Fruit fly (Drosophila melanogaster) whole organism, embryonic: ENCODE measurements around the gene tral.

Experiments used
- CG10209 ChIP-seq: fragments of 200-800 bp; sonication (Bioruptor generic); optimal IDR thresholded peaks from 3 replicates; lab custom pipeline; 2017; ENCODE audit warnings: missing biosample characterization, mild to moderate bottlenecking, missing genetic modification characterization, missing genetic modification reagents
- CG1024 ChIP-seq: fragments of 200-800 bp; sonication (Bioruptor generic); IDR thresholded peaks from 2 replicates; pipeline ENCODE4 v1.3.6; 2022; ENCODE audit warnings: missing biosample characterization, missing genetic modification characterization
- CG11247 ChIP-seq: fragments of 200-800 bp; sonication (Bioruptor generic); IDR thresholded peaks from 2 replicates; pipeline ENCODE4 v1.3.6; 2022; ENCODE audit warnings: missing biosample characterization, missing genetic modification characterization
- CG12104 ChIP-seq: fragments of 200-800 bp; sonication (Bioruptor generic); optimal IDR thresholded peaks from 3 replicates; lab custom pipeline; 2016; ENCODE audit warnings: missing biosample characterization, missing genetic modification characterization
- CG12299 ChIP-seq: fragments of 200-800 bp; sonication (Bioruptor generic); optimal IDR thresholded peaks from 2 replicates; lab custom pipeline; 2018; ENCODE audit warnings: missing biosample characterization, mild to moderate bottlenecking, missing genetic modification characterization
- CG12659 ChIP-seq: fragments of 200-800 bp; sonication (Bioruptor generic); optimal IDR thresholded peaks from 3 replicates; lab custom pipeline; 2017; ENCODE audit warnings: mild to moderate bottlenecking, missing biosample characterization, missing genetic modification reagents, missing genetic modification characterization
- CG13624 ChIP-seq: fragments of 200-800 bp; sonication (Bioruptor generic); optimal IDR thresholded peaks from 2 replicates; lab custom pipeline; 2016; ENCODE audit warnings: missing biosample characterization, missing genetic modification characterization
- CG14050 ChIP-seq: fragments of 200-800 bp; sonication (Bioruptor generic); IDR thresholded peaks from 3 replicates; pipeline ENCODE4 v1.3.6; 2022; ENCODE audit warnings: missing biosample characterization, missing genetic modification characterization
- CG15601 ChIP-seq: fragments of 200-800 bp; sonication (Bioruptor generic); optimal IDR thresholded peaks from 3 replicates; lab custom pipeline; 2019; ENCODE audit warnings: missing biosample characterization, mild to moderate bottlenecking, missing genetic modification characterization, moderate library complexity
- CG2678 ChIP-seq: fragments of 200-800 bp; sonication (Bioruptor generic); optimal IDR thresholded peaks from 3 replicates; lab custom pipeline; 2019; ENCODE audit warnings: missing biosample characterization, mild to moderate bottlenecking, missing genetic modification characterization, moderate library complexity
- CG4617 ChIP-seq: fragments of 200-800 bp; sonication (Bioruptor generic); optimal IDR thresholded peaks from 3 replicates; lab custom pipeline; 2016; ENCODE audit warnings: missing biosample characterization, missing genetic modification characterization, borderline replicate concordance
- CG4707 ChIP-seq: fragments of 200-800 bp; sonication (Bioruptor generic); optimal IDR thresholded peaks from 2 replicates; lab custom pipeline; 2018; ENCODE audit warnings: missing biosample characterization, mild to moderate bottlenecking, missing genetic modification characterization, moderate library complexity
- CG5953 ChIP-seq: fragments of 200-800 bp; sonication (Bioruptor generic); IDR thresholded peaks from 2 replicates; pipeline ENCODE4 v1.3.6; 2022; ENCODE audit warnings: missing biosample characterization, missing genetic modification characterization
- CG6175 ChIP-seq: fragments of 200-800 bp; sonication (Bioruptor generic); IDR thresholded peaks from 3 replicates; pipeline ENCODE4 v1.3.6; 2022; ENCODE audit warnings: missing biosample characterization, missing genetic modification characterization
- CG6854 ChIP-seq: fragments of 200-800 bp; sonication (Bioruptor generic); optimal IDR thresholded peaks from 3 replicates; lab custom pipeline; 2017; ENCODE audit warnings: missing biosample characterization, mild to moderate bottlenecking, missing genetic modification characterization
- CG9215 ChIP-seq: fragments of 200-800 bp; sonication (Bioruptor generic); IDR thresholded peaks from 2 replicates; pipeline ENCODE4 v1.3.6; 2022; ENCODE audit warnings: missing biosample characterization, missing genetic modification characterization
- CTCF ChIP-seq: fragments of 200-800 bp; sonication (Bioruptor generic); optimal IDR thresholded peaks from 2 replicates; lab custom pipeline; 2017; ENCODE audit warnings: missing biosample characterization, mild to moderate bottlenecking, missing genetic modification characterization, moderate library complexity
- D19A ChIP-seq: fragments of 200-800 bp; optimal IDR thresholded peaks from 3 replicates; lab custom pipeline; 2019; ENCODE audit warnings: missing biosample characterization, mild to moderate bottlenecking, missing genetic modification characterization, moderate library complexity
- D19B ChIP-seq: fragments of 200-800 bp; sonication (Bioruptor generic); optimal IDR thresholded peaks from 2 replicates; lab custom pipeline; 2017; ENCODE audit warnings: missing biosample characterization, mild to moderate bottlenecking, missing genetic modification characterization
- Deaf1 ChIP-seq: fragments of 200-800 bp; optimal IDR thresholded peaks from 3 replicates; lab custom pipeline; 2019; ENCODE audit warnings: missing biosample characterization, mild to moderate bottlenecking, missing genetic modification characterization, moderate library complexity
- Dip2 ChIP-seq: fragments of 200-800 bp; sonication (Bioruptor generic); IDR thresholded peaks from 2 replicates; pipeline ENCODE4 v1.3.6; 2022; ENCODE audit warnings: missing biosample characterization, missing genetic modification characterization
- Dp ChIP-seq: fragments of 200-800 bp; sonication (Bioruptor generic); optimal IDR thresholded peaks from 2 replicates; lab custom pipeline; 2018; ENCODE audit warnings: missing biosample characterization, mild to moderate bottlenecking, missing genetic modification characterization, moderate library complexity
- Dref ChIP-seq: fragments of 200-800 bp; sonication (Bioruptor generic); IDR thresholded peaks from 2 replicates; pipeline ENCODE4 v1.3.6; 2022; ENCODE audit warnings: missing biosample characterization, missing genetic modification characterization
- E2f1 ChIP-seq: fragments of 200-800 bp; sonication (Bioruptor generic); IDR thresholded peaks from 2 replicates; pipeline ENCODE4 v1.3.6; 2022; ENCODE audit warnings: missing biosample characterization, missing genetic modification characterization
- Ets65A ChIP-seq: fragments of 200-800 bp; sonication (Bioruptor generic); peaks from one replicate; lab custom pipeline; 2016; ENCODE audit warnings: missing biosample characterization, missing genetic modification characterization
- H15 ChIP-seq: fragments of 200-800 bp; sonication (Bioruptor generic); IDR thresholded peaks from 3 replicates; pipeline ENCODE4 v1.3.6; 2022; ENCODE audit warnings: missing biosample characterization, missing genetic modification characterization
- HLH3B ChIP-seq: fragments of 200-800 bp; sonication (Bioruptor generic); IDR thresholded peaks from 2 replicates; pipeline ENCODE4 v1.3.6; 2022; ENCODE audit warnings: missing biosample characterization, missing genetic modification characterization
- HmgD ChIP-seq: fragments of 200-800 bp; sonication (Bioruptor generic); optimal IDR thresholded peaks from 3 replicates; lab custom pipeline; 2016; ENCODE audit warnings: missing biosample characterization, missing genetic modification characterization
- Jarid2 ChIP-seq: fragments of 200-800 bp; sonication (Bioruptor generic); optimal IDR thresholded peaks from 3 replicates; lab custom pipeline; 2017; ENCODE audit warnings: mild to moderate bottlenecking, missing biosample characterization, missing genetic modification reagents, missing genetic modification characterization
- Lpt ChIP-seq: fragments of >200 bp; optimal IDR thresholded peaks from 2 replicates; lab custom pipeline; 2018; ENCODE audit warnings: missing biosample characterization, missing genetic modification characterization
- MBD-R2 ChIP-seq: fragments of 200-800 bp; sonication (Bioruptor generic); IDR thresholded peaks from 2 replicates; pipeline ENCODE4 v1.3.6; 2022; ENCODE audit warnings: missing biosample characterization, missing genetic modification characterization
- MESR4 ChIP-seq: fragments of 200-800 bp; sonication (Bioruptor generic); optimal IDR thresholded peaks from 2 replicates; lab custom pipeline; 2018; ENCODE audit warnings: missing biosample characterization, mild to moderate bottlenecking, missing genetic modification characterization, moderate library complexity
- NK7.1 ChIP-seq: fragments of 200-800 bp; sonication (Bioruptor generic); optimal IDR thresholded peaks from 3 replicates; lab custom pipeline; 2016; ENCODE audit warnings: missing biosample characterization, missing genetic modification characterization
- NfI ChIP-seq: fragments of 200-800 bp; sonication (Bioruptor generic); optimal IDR thresholded peaks from 3 replicates; lab custom pipeline; 2018; ENCODE audit warnings: missing biosample characterization, mild to moderate bottlenecking, missing genetic modification characterization, moderate library complexity
- Pdp1 ChIP-seq, 2 experiments: fragments of 200-800 bp; sonication (Bioruptor generic); optimal IDR thresholded peaks; 3 replicates each; lab custom pipeline; 2016; ENCODE audit warnings: missing biosample characterization in 2 of 2, missing genetic modification characterization in 2 of 2, mild to moderate bottlenecking in 1 of 2, moderate library complexity in 1 of 2
- Sox100B ChIP-seq: fragments of 200-800 bp; sonication (Bioruptor generic); optimal IDR thresholded peaks from 3 replicates; lab custom pipeline; 2018; ENCODE audit warnings: missing biosample characterization, mild to moderate bottlenecking, missing genetic modification characterization
- YL-1 ChIP-seq: fragments of 200-800 bp; sonication (Bioruptor generic); optimal IDR thresholded peaks from 3 replicates; lab custom pipeline; 2017; ENCODE audit warnings: missing biosample characterization, mild to moderate bottlenecking, missing genetic modification characterization
- ara ChIP-seq: fragments of 200-800 bp; sonication (Bioruptor generic); IDR thresholded peaks from 2 replicates; pipeline ENCODE4 v1.3.6; 2022; ENCODE audit warnings: missing biosample characterization, missing genetic modification characterization
- chn ChIP-seq: fragments of 200-800 bp; sonication (Bioruptor generic); optimal IDR thresholded peaks from 2 replicates; lab custom pipeline; 2016; ENCODE audit warnings: missing biosample characterization, missing genetic modification characterization
- dan ChIP-seq: fragments of 200-800 bp; sonication (Bioruptor generic); IDR thresholded peaks from 2 replicates; pipeline ENCODE4 v1.3.6; 2022; ENCODE audit warnings: missing biosample characterization, missing genetic modification characterization
- dimm ChIP-seq: fragments of 200-800 bp; sonication (Bioruptor generic); IDR thresholded peaks from 2 replicates; pipeline ENCODE4 v1.3.6; 2022; ENCODE audit warnings: missing biosample characterization, missing genetic modification characterization
- esg ChIP-seq: fragments of 200-800 bp; sonication (Bioruptor generic); conservative IDR thresholded peaks from 2 replicates; pipeline ENCODE4 v1.3.6; 2022; ENCODE audit warnings: missing biosample characterization, missing genetic modification characterization
- fd3F ChIP-seq: fragments of 200-800 bp; sonication (Bioruptor generic); optimal IDR thresholded peaks from 2 replicates; lab custom pipeline; 2018; ENCODE audit warnings: missing biosample characterization, mild to moderate bottlenecking, missing genetic modification characterization, moderate library complexity
- fd96Cb ChIP-seq: fragments of 200-800 bp; sonication (Bioruptor generic); optimal IDR thresholded peaks from 2 replicates; lab custom pipeline; 2018; ENCODE audit warnings: missing biosample characterization, mild to moderate bottlenecking, missing genetic modification characterization, moderate library complexity
- ftz-f1 ChIP-seq: fragments of 200-800 bp; sonication (Bioruptor generic); optimal IDR thresholded peaks from 2 replicates; lab custom pipeline; 2016; ENCODE audit warnings: missing biosample characterization, missing genetic modification characterization
- gt ChIP-seq: fragments of 200-800 bp; sonication (Bioruptor generic); IDR thresholded peaks from 2 replicates; pipeline ENCODE4 v1.3.6; 2022; ENCODE audit warnings: missing biosample characterization, missing genetic modification characterization
- lola ChIP-seq, 3 experiments: fragments of >200 bp in 2 of 3; fragments of 200-800 bp in 1 of 3; sonication (Bioruptor generic) in 1 of 3; optimal IDR thresholded peaks; 2 replicates each; lab custom pipeline; 2017 to 2019; ENCODE audit warnings: missing biosample characterization in 3 of 3, missing genetic modification characterization in 3 of 3, mild to moderate bottlenecking in 1 of 3, moderate library complexity in 1 of 3
- pfk ChIP-seq: fragments of 200-800 bp; sonication (Bioruptor generic); optimal IDR thresholded peaks from 2 replicates; lab custom pipeline; 2018; ENCODE audit warnings: missing biosample characterization, mild to moderate bottlenecking, missing genetic modification characterization, moderate library complexity
- rib ChIP-seq: fragments of 200-800 bp; sonication (Bioruptor generic); IDR thresholded peaks from 2 replicates; pipeline ENCODE4 v1.3.6; 2022; ENCODE audit warnings: missing biosample characterization, missing genetic modification characterization
- usp ChIP-seq: fragments of >200 bp; optimal IDR thresholded peaks from 2 replicates; lab custom pipeline; 2017; ENCODE audit warnings: missing biosample characterization, missing genetic modification characterization
- vnd ChIP-seq: fragments of 200-800 bp; sonication (Bioruptor generic); IDR thresholded peaks from 3 replicates; pipeline ENCODE4 v1.3.6; 2022; ENCODE audit warnings: missing biosample characterization, missing genetic modification characterization; ENCODE audit not compliant: partially characterized antibody
- vvl ChIP-seq: fragments of 200-800 bp; sonication (Bioruptor generic); IDR thresholded peaks from 2 replicates; pipeline ENCODE4 v1.3.6; 2022; ENCODE audit warnings: missing biosample characterization, missing genetic modification characterization

The tral gene

dm6 chr3L:12482917-12483316 lies 31.9 kb upstream of the tral start (continued):
- peak; percentile 75 for TF ChIP-seq CG12104 (GFP tag; lab: Kevin White, UChicago)
- TF ChIP-seq dimm (GFP tag; lab: Robert Waterston, UW) = peak; percentile 43; the same call in 1 of the 2 replicates
- no peak for TF ChIP-seq dan
- no peak for TF ChIP-seq CG1024 (GFP tag; lab: Robert Waterston, UW)
- peak; percentile 57 for TF ChIP-seq CG9215
- TF ChIP-seq Sox100B (GFP tag; lab: Kevin White, UChicago) = peak; percentile 86
- TF ChIP-seq YL-1 (GFP tag; lab: Kevin White, UChicago) = peak; percentile 7
- 0 out of 3 replicates have a peak, but pooled peaks have one; percentile 16 for TF ChIP-seq CG6175 (GFP tag; lab: Robert Waterston, UW)
- TF ChIP-seq NK7.1 (GFP tag; lab: Kevin White, UChicago) = no peak
- peak; percentile 23 for TF ChIP-seq CG13624
- TF ChIP-seq CG14050 (GFP tag; lab: Robert Waterston, UW) = peak; percentile 62
- peak; percentile 23 for TF ChIP-seq CG6854 (GFP tag; lab: Kevin White, UChicago)
- peak; percentile 72 for TF ChIP-seq vvl (GFP tag; lab: Robert Waterston, UW)
- TF ChIP-seq vnd (GFP tag; lab: Robert Waterston, UW) = no peak
- TF ChIP-seq HmgD (GFP tag; lab: Kevin White, UChicago) = no peak
- TF ChIP-seq H15 (GFP tag; lab: Robert Waterston, UW) = peak; percentile 62; the same call in 1 of the 3 replicates
- TF ChIP-seq CG4707 = no peak
- TF ChIP-seq pfk (GFP tag; lab: Kevin White, UChicago) = no peak
- peak; percentile 42 to 57 for TF ChIP-seq Pdp1 (GFP tag; optimal IDR thresholded peaks at IDR 0.05; lab: Kevin White, UChicago)
- TF ChIP-seq E2f1 (GFP tag; lab: Robert Waterston, UW) = peak; percentile 67
- no peak for TF ChIP-seq Dip2 (GFP tag; lab: Robert Waterston, UW)
- no peak for TF ChIP-seq ftz-f1 (GFP tag; lab: Kevin White, UChicago)
- TF ChIP-seq usp (GFP tag; lab: Kevin White, UChicago) = no peak
- peak; percentile 49 for TF ChIP-seq CG15601
- TF ChIP-seq Deaf1 = peak; percentile 39
- TF ChIP-seq CG2678 = peak; percentile 88
- TF ChIP-seq CG11247 (GFP tag; lab: Robert Waterston, UW) = peak; percentile 47; the same call in 1 of the 2 replicates
- no peak for TF ChIP-seq Lpt (GFP tag; lab: Kevin White, UChicago)
- TF ChIP-seq MBD-R2 (GFP tag; lab: Robert Waterston, UW) = no peak
- TF ChIP-seq Dp (GFP tag; lab: Kevin White, UChicago) = no peak
- TF ChIP-seq NfI (GFP tag; lab: Kevin White, UChicago) = peak; percentile 63
- no peak for TF ChIP-seq gt (GFP tag; lab: Robert Waterston, UW)
- TF ChIP-seq esg (GFP tag; lab: Robert Waterston, UW) = peak; percentile 45; the same call in 1 of the 2 replicates
- TF ChIP-seq Ets65A (GFP tag; lab: Kevin White, UChicago) = peak; percentile 89
- TF ChIP-seq ara = peak; percentile 41; the same call in 1 of the 2 replicates
- peak; percentile 38 for TF ChIP-seq Jarid2 (GFP tag; lab: Kevin White, UChicago)
- no peak for TF ChIP-seq CG5953 (GFP tag; lab: Robert Waterston, UW)
- peak; percentile 63 for TF ChIP-seq fd3F (GFP tag; lab: Kevin White, UChicago)
- TF ChIP-seq Dref = no peak
- peak; percentile 9; the same call in 1 of the 2 replicates for TF ChIP-seq rib
- peak; percentile 84 for TF ChIP-seq fd96Cb (tag; lab: Kevin White, UChicago)
- TF ChIP-seq HLH3B (GFP tag; lab: Robert Waterston, UW) = peak; percentile 50
- no peak for TF ChIP-seq CTCF
- peak; percentile 37 for TF ChIP-seq CG12299 (tag; lab: Kevin White, UChicago)
- TF ChIP-seq CG12659 (GFP tag; lab: Kevin White, UChicago) = peak; percentile 86
- TF ChIP-seq MESR4 (GFP tag; lab: Kevin White, UChicago) = no peak
- peak in 1 of 3 experiments; percentile 54 for TF ChIP-seq lola (GFP tag; optimal IDR thresholded peaks at IDR 0.05; lab: Kevin White, UChicago)
- TF ChIP-seq CG10209 (GFP tag; lab: Kevin White, UChicago) = peak; percentile 75
- TF ChIP-seq D19A (tag; lab: Kevin White, UChicago) = peak; percentile 77
- TF ChIP-seq D19B (GFP tag; lab: Kevin White, UChicago) = peak; percentile 16
- peak; percentile 23 for TF ChIP-seq CG4617 (GFP tag; lab: Kevin White, UChicago)
- peak; percentile 63 for TF ChIP-seq chn (GFP tag; lab: Kevin White, UChicago)
